Fruit fly (Drosophila melanogaster): ENCODE measurements around the gene Vha26.

The Vha26 gene

dm6 chr3R:5622985-5623630, 31.5 kb downstream of the Vha26 start (continued):
- TF ChIP-seq CG15479 (GFP tag; optimal IDR thresholded peaks at IDR 0.05): peak; percentile 66
- peak; percentile 68 for TF ChIP-seq nom (GFP tag; optimal IDR thresholded peaks at IDR 0.05)
- TF ChIP-seq CG11398 (GFP tag; optimal IDR thresholded peaks at IDR 0.05): peak; percentile 80
- peak; percentile 78 for TF ChIP-seq CG6254 (GFP tag; optimal IDR thresholded peaks at IDR 0.05)
- no peak for TF ChIP-seq esg (GFP tag; conservative IDR thresholded peaks at IDR 0.05)
- peak; percentile 96 for TF ChIP-seq CG10431 (GFP tag; optimal IDR thresholded peaks at IDR 0.05)
- TF ChIP-seq CG9797 (GFP tag; optimal IDR thresholded peaks at IDR 0.05): peak; percentile 1
- peak; percentile 89 for TF ChIP-seq HmgZ (tag; optimal IDR thresholded peaks at IDR 0.05)
- TF ChIP-seq Oaz (GFP tag; IDR thresholded peaks at IDR 0.05): no peak
- TF ChIP-seq Atf-2 (GFP tag; optimal IDR thresholded peaks at IDR 0.05): peak; percentile 46
- TF ChIP-seq unc-4 (GFP tag; IDR thresholded peaks at IDR 0.05; ENCODE audit: partially characterized antibody): no peak
- peak; percentile 71 for TF ChIP-seq fd3F (GFP tag; optimal IDR thresholded peaks at IDR 0.05)
- no peak for TF ChIP-seq dan (GFP tag; IDR thresholded peaks at IDR 0.05)
- no peak for TF ChIP-seq jigr1 (GFP tag; IDR thresholded peaks at IDR 0.05)
- TF ChIP-seq emc (GFP tag; optimal IDR thresholded peaks at IDR 0.05): peak; percentile 37
- peak; percentile 62 for TF ChIP-seq btn (GFP tag; optimal IDR thresholded peaks at IDR 0.05)
- TF ChIP-seq fd96Cb (tag; optimal IDR thresholded peaks at IDR 0.05): peak; percentile 55
- peak; percentile 51 for TF ChIP-seq Hand (GFP tag; optimal IDR thresholded peaks at IDR 0.05)
- no peak for TF ChIP-seq CG2129 (GFP tag; IDR thresholded peaks at IDR 0.05; ENCODE audit: partially characterized antibody)
- peak; percentile 85 for TF ChIP-seq NC2β (GFP tag; optimal IDR thresholded peaks at IDR 0.05)
- TF ChIP-seq CG31441 (GFP tag; IDR thresholded peaks at IDR 0.05): no peak
- TF ChIP-seq wdn (GFP tag; IDR thresholded peaks at IDR 0.05): no peak
- peak; percentile 64 for TF ChIP-seq CG15011 (GFP tag; optimal IDR thresholded peaks at IDR 0.05)
- TF ChIP-seq Hr3 (GFP tag; optimal IDR thresholded peaks at IDR 0.05): peak; percentile 10
- TF ChIP-seq CG3281 (GFP tag; optimal IDR thresholded peaks at IDR 0.05): peak; percentile 78
- TF ChIP-seq Chrac-16 (GFP tag; optimal IDR thresholded peaks at IDR 0.05): peak; percentile 38
- no peak for TF ChIP-seq ttk (GFP tag; IDR thresholded peaks at IDR 0.05)
- TF ChIP-seq CG11695 (GFP tag; IDR thresholded peaks at IDR 0.05): no peak
- peak; percentile 69 for TF ChIP-seq en (GFP tag; optimal IDR thresholded peaks at IDR 0.05)
- TF ChIP-seq dm (GFP tag; optimal IDR thresholded peaks at IDR 0.05): peak; percentile 50
- TF ChIP-seq unpg (GFP tag; optimal IDR thresholded peaks at IDR 0.05): peak; percentile 74
- TF ChIP-seq Dip3 (GFP tag; optimal IDR thresholded peaks at IDR 0.05): no peak
- TF ChIP-seq ATbp (GFP tag; optimal IDR thresholded peaks at IDR 0.05): peak; percentile 93
- no peak for TF ChIP-seq Ada2b (GFP tag; IDR thresholded peaks at IDR 0.05)
- peak; percentile 90 for TF ChIP-seq CG10543 (GFP tag; optimal IDR thresholded peaks at IDR 0.05)
- TF ChIP-seq CG10209 (GFP tag; optimal IDR thresholded peaks at IDR 0.05): peak; percentile 86
- TF ChIP-seq CG4328 (GFP tag; optimal IDR thresholded peaks at IDR 0.05): peak; percentile 89
- peak; percentile 77 for TF ChIP-seq YL-1 (GFP tag; optimal IDR thresholded peaks at IDR 0.05)
- TF ChIP-seq Abd-B (GFP tag; optimal IDR thresholded peaks at IDR 0.05): no peak
- peak; percentile 28 for TF ChIP-seq pum (GFP tag; optimal IDR thresholded peaks at IDR 0.05)
- TF ChIP-seq chn (GFP tag; optimal IDR thresholded peaks at IDR 0.05): peak; percentile 52
- no peak for TF ChIP-seq CG5953 (GFP tag; IDR thresholded peaks at IDR 0.05)
- TF ChIP-seq CkIIα-i1 (GFP tag; IDR thresholded peaks at IDR 0.05): no peak
- no peak for TF ChIP-seq CG16815 (GFP tag; optimal IDR thresholded peaks at IDR 0.05)
- TF ChIP-seq oc (tag; optimal IDR thresholded peaks at IDR 0.05): peak; percentile 76
- no peak for TF ChIP-seq Hmx (GFP tag; optimal IDR thresholded peaks at IDR 0.05)
- TF ChIP-seq Trl (optimal IDR thresholded peaks at IDR 0.05): no peak
- peak; percentile 85 for TF ChIP-seq Trl (GFP tag; optimal IDR thresholded peaks at IDR 0.05)
- TF ChIP-seq kni (GFP tag; optimal IDR thresholded peaks at IDR 0.05): peak; percentile 96
- TF ChIP-seq CG43689 (GFP tag; IDR thresholded peaks at IDR 0.05): no peak
- peak; percentile 73 for TF ChIP-seq CG11723 (GFP tag; optimal IDR thresholded peaks at IDR 0.05)

Data from whole organism, embryonic.